Fruit fly (Drosophila melanogaster): ENCODE results near the gene CG15432.

The CG15432 gene

DNA sequence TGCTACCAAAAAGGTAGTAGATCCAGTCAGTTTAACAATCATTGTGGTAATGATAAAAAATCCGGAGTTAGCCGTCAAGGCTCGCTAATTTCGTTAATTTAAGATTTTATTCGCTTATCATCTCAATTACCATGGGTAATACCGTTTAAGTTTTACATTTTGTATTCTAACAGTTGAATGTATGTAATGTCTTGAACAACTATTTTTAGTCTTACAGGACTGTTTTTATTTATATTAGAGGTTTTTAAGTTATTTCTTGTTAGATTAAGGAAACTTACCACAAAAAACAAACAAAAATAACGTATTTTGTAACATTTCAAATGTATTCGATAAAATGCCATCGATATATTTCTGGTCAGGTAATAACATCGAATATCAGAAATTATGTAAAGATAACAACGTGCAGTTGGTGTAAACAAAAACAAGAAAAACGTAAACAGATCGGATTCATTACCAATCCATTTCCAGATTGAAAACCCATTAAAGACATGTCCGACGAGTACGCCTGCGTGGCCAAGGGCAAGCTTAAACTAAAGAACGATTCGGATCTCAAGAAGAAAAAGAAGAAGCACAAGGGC lies at the start of gene CG15432, which contains the start of gene Sfp24F:
TSS of gene CG15432 (plus strand) at position 311 of the 578 bp plus-strand sequence.
TSS of gene Sfp24F (minus strand) at position 51 of the 578 bp plus-strand sequence.
- TF ChIP-seq bab1 (GFP tag; optimal IDR thresholded peaks at IDR 0.05) (peak; percentile 9), cnc (optimal IDR thresholded peaks at IDR 0.05) (no peak)

DNA sequence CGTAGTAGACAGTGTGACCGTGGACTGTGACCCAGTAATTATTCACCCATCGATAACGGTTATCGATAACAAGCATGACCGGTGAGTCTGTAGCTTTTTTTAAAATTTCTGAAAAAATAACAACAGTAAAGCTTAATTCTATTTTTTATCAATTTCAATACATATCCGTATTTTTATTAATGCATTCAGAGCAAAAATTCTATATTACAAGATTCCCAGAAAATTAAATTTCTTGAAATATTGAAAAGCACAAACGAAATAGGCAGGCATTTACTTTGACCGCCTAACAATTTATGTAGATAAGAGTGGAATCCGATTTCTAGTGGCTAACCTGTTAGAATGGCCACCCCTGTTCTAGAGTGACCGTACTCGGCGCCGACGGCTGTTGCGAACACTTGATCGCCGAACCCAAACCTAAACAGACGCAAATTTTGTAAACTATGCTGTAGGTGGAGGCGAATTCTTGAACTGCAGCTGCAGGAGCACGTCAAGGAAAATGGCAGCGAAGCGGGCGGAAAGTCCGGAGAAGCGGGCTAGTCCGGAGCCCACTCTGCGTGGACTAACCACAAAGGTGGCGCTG lies 48.2 kb upstream of the CG15432 start, which contains the start of gene CG3652:
TSS of gene CG3652 (minus strand) at position 35 of the 580 bp plus-strand sequence.
- TF ChIP-seq cnc (optimal IDR thresholded peaks at IDR 0.05), result no peak
- peak; percentile 53 for TF ChIP-seq tj (GFP tag; optimal IDR thresholded peaks at IDR 0.05)
- TF ChIP-seq CG5204 (GFP tag; optimal IDR thresholded peaks at IDR 0.05), result peak; percentile 62
- peak; percentile 5 for TF ChIP-seq bab1 (GFP tag; optimal IDR thresholded peaks at IDR 0.05)
- TF ChIP-seq toe (GFP tag; optimal IDR thresholded peaks at IDR 0.05), result peak; percentile 72
- peak; percentile 33 for TF ChIP-seq CG14711 (tag; optimal IDR thresholded peaks at IDR 0.05)
- TF ChIP-seq CG11617 (GFP tag; optimal IDR thresholded peaks at IDR 0.05), result peak; percentile 43
- TF ChIP-seq Hr96 (GFP tag; optimal IDR thresholded peaks at IDR 0.05), result peak; percentile 68
- no peak for TF ChIP-seq CG7045 (GFP tag; optimal IDR thresholded peaks at IDR 0.05)
- peak; percentile 7 for TF ChIP-seq CG1620 (GFP tag; optimal IDR thresholded peaks at IDR 0.05)

dm6 chr2L:4400653-4401052 lies 41.5 kb upstream of the CG15432 start, which contains the start of gene CG33003:
Gene CG33003, plus strand, starts transcription at chr2L:4400953.
- no peak for TF ChIP-seq toe (GFP tag; optimal IDR thresholded peaks at IDR 0.05)
- no peak for TF ChIP-seq Mnt (GFP tag; optimal IDR thresholded peaks at IDR 0.05)
- TF ChIP-seq CG12768 (GFP tag; optimal IDR thresholded peaks at IDR 0.05), result no peak
- no peak for TF ChIP-seq CG11617 (GFP tag; optimal IDR thresholded peaks at IDR 0.05)
- no peak for TF ChIP-seq kay (GFP tag; ENCODE audit: borderline replicate concordance)
- TF ChIP-seq pad (GFP tag; optimal IDR thresholded peaks at IDR 0.05), result no peak
- TF ChIP-seq CG7101 (tag; optimal IDR thresholded peaks at IDR 0.05), result no peak
- no peak for TF ChIP-seq CG1620 (GFP tag; optimal IDR thresholded peaks at IDR 0.05)
- TF ChIP-seq Clk (GFP tag; optimal IDR thresholded peaks at IDR 0.05), result no peak
- no peak for TF ChIP-seq tj (GFP tag; optimal IDR thresholded peaks at IDR 0.05)
- no peak for TF ChIP-seq CG5204 (GFP tag; optimal IDR thresholded peaks at IDR 0.05)
- TF ChIP-seq cic (GFP tag; optimal IDR thresholded peaks at IDR 0.05), result no peak
- TF ChIP-seq CG33017 (tag; optimal IDR thresholded peaks at IDR 0.05), result no peak
- TF ChIP-seq bab1 (GFP tag; optimal IDR thresholded peaks at IDR 0.05), result no peak
- TF ChIP-seq cnc (optimal IDR thresholded peaks at IDR 0.05), result no peak
- no peak for TF ChIP-seq CG14711 (tag; optimal IDR thresholded peaks at IDR 0.05)
- TF ChIP-seq Hr96 (GFP tag; optimal IDR thresholded peaks at IDR 0.05), result no peak
- no peak for TF ChIP-seq ovo (GFP tag; optimal IDR thresholded peaks at IDR 0.05)

DNA sequence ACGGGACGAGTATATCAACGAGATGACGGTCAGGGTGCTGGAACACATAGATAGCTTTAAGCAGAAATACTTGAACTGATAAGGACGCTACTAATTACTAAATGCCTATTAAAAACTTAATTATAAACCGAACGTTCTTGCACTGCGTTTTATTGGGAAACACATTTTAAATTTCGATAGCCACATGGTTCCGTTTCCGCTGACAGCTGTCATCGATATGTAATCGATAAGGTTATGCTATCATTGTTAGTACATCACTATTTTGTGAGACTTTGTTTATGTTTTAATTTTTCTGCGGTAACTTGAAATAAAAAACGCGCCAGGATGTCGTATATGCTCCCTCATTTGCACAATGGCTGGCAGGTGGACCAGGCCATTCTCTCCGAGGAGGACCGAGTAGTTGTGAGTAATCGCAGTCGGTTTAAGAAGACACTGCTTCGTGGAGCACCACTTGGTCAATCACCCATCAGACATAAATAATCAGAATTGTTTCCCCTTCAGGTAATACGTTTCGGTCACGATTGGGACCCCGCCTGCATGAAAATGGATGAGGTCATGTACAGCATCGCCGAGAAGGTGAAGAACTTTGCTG lies 39.0 kb upstream of the CG15432 start, which contains the start of gene Dim1:
TSS of gene Dim1 (plus strand) at position 239 of the 592 bp plus-strand sequence.
- TF ChIP-seq Hr96 (GFP tag; optimal IDR thresholded peaks at IDR 0.05), result peak; percentile 28
- TF ChIP-seq kay (GFP tag; ENCODE audit: borderline replicate concordance), result no peak
- no peak for TF ChIP-seq CG7101 (tag; optimal IDR thresholded peaks at IDR 0.05)
- peak; percentile 18 for TF ChIP-seq CG11617 (GFP tag; optimal IDR thresholded peaks at IDR 0.05)
- TF ChIP-seq bab1 (GFP tag; optimal IDR thresholded peaks at IDR 0.05), result peak; percentile 70
- TF ChIP-seq CG33017 (tag; optimal IDR thresholded peaks at IDR 0.05), result peak; percentile 8

dm6 chr2L:4410855-4411254 lies 31.3 kb upstream of the CG15432 start, which contains the start of gene CG43055:
Gene CG43055, plus strand, starts transcription at chr2L:4411155.
- TF ChIP-seq CG11617 (GFP tag; optimal IDR thresholded peaks at IDR 0.05), result no peak
- TF ChIP-seq Hr96 (GFP tag; optimal IDR thresholded peaks at IDR 0.05), result no peak

- TF ChIP-seq Clk (GFP tag; optimal IDR thresholded peaks at IDR 0.05) (no peak), CG5204 (GFP tag; optimal IDR thresholded peaks at IDR 0.05) (no peak), CG11617 (GFP tag; optimal IDR thresholded peaks at IDR 0.05) (no peak), toe (GFP tag; optimal IDR thresholded peaks at IDR 0.05) (no peak), pad (GFP tag; optimal IDR thresholded peaks at IDR 0.05) (no peak), Mnt (GFP tag; optimal IDR thresholded peaks at IDR 0.05) (no peak), tj (GFP tag; optimal IDR thresholded peaks at IDR 0.05) (no peak), CG7101 (tag; optimal IDR thresholded peaks at IDR 0.05) (no peak), cnc (optimal IDR thresholded peaks at IDR 0.05) (no peak), CG14711 (tag; optimal IDR thresholded peaks at IDR 0.05) (no peak), CG33017 (tag; optimal IDR thresholded peaks at IDR 0.05) (no peak), CG12768 (GFP tag; optimal IDR thresholded peaks at IDR 0.05) (no peak), Hr96 (GFP tag; optimal IDR thresholded peaks at IDR 0.05) (no peak), Crg-1 (GFP tag; optimal IDR thresholded peaks at IDR 0.05) (no peak)
Measured at dm6 chr2L:4414059-4414458, 28.1 kb upstream of the CG15432 start.

DNA sequence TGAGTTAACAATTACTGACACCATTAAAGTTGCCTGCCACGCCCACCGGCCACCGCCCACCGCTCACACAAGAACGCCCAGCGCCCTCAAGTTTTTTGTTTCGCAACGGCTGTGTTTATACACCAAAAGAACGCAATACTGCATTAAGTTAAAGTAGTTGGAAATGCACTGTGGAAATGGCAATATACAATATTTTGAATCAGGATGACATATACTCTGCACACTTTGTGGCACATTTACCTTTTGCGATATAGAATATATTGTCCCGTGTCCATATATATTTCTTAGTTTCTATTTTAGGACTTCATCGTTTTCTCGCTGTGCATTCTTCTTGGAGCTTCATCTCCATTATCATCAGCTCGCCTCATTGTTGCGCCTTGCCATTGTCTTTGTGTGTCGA lies 26.0 kb upstream of the CG15432 start:
- TF ChIP-seq toe (GFP tag; optimal IDR thresholded peaks at IDR 0.05) (no peak), Hr96 (GFP tag; optimal IDR thresholded peaks at IDR 0.05) (peak; percentile 10)
